Worm (Caenorhabditis elegans): ENCODE results near the gene F33G12.6.

F33G12.6 gene

DNA sequence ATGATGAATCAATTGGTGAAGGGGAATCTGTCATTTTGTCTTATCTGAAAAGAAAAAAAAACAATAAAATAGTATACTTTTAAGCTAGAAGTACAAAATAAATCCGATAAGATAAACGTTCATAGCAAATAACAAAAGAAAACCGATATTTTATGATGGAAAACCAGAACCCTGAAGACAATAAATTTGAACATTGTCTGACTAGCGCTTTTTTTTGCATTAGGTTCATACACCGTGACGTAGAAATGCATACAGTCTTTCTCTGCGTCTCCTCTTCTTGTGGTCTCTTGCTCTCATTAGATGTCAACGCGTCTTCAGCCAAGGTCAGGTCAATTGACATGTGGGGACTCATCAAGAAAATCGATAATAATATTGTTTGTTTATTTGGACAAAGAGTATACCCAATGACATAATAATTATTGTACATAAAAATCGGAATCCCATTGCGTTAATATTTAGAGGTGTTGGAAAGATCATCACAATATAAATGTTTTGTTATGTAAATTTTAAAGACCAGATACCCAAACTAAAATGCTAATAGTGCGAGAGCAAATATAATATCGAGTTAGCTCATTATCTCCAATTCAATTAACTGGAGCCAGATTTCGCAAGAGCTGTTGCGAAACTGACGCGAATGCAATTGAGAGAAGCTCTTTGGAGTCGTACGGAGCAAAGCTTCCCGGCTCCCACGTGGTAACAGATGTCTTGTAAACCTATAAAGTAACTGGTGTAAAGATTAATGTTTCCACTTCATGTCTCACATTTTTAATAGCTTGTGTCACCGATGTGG is 31.6 kb downstream of the F33G12.6 start, which contains the start of gene dsh-2:
dsh-2 (minus strand) TSS at position 51 of the 790 bp plus-strand sequence.
- no peak for TF ChIP-seq ceh-88 (GFP tag; IDR thresholded peaks at IDR 0.05)
- TF ChIP-seq nhr-237 (tag; optimal IDR thresholded peaks at IDR 0.05): no peak
- no peak for TF ChIP-seq nhr-12 (tag; optimal IDR thresholded peaks at IDR 0.05)
- TF ChIP-seq aha-1 (tag; optimal IDR thresholded peaks at IDR 0.05): no peak
- TF ChIP-seq grh-1 (GFP tag; IDR thresholded peaks at IDR 0.05): peak; percentile 35; the same call in 1 of the 2 replicates
- TF ChIP-seq blmp-1 (tag; optimal IDR thresholded peaks at IDR 0.05): peak; percentile 69
- peak; percentile 91 for TF ChIP-seq mep-1 (tag; optimal IDR thresholded peaks at IDR 0.05)
- no peak for TF ChIP-seq snpc-4 (tag; optimal IDR thresholded peaks at IDR 0.05)
- no peak for TF ChIP-seq ama-1 (optimal IDR thresholded peaks at IDR 0.05)
- TF ChIP-seq skn-1 (tag; optimal IDR thresholded peaks at IDR 0.05): peak; percentile 9
- peak; percentile 42 for TF ChIP-seq xbp-1 (tag; optimal IDR thresholded peaks at IDR 0.05)
- no peak for TF ChIP-seq egl-27 (tag; optimal IDR thresholded peaks at IDR 0.05)
- peak; percentile 32 for TF ChIP-seq lin-13 (GFP tag; optimal IDR thresholded peaks at IDR 0.05)
- TF ChIP-seq ztf-4 (tag; optimal IDR thresholded peaks at IDR 0.05): peak; percentile 21
- peak; percentile 46 for TF ChIP-seq unc-130 (tag; optimal IDR thresholded peaks at IDR 0.05)
- TF ChIP-seq unc-30 (tag; optimal IDR thresholded peaks at IDR 0.05): no peak
- TF ChIP-seq C34B4.2 (tag; optimal IDR thresholded peaks at IDR 0.05): no peak
- no peak for TF ChIP-seq unc-98 (GFP tag; IDR thresholded peaks at IDR 0.05)
- no peak for TF ChIP-seq sptf-1 (tag; optimal IDR thresholded peaks at IDR 0.05)
- TF ChIP-seq nhr-77 (tag; optimal IDR thresholded peaks at IDR 0.05): peak; percentile 32
- TF ChIP-seq ztf-11 (tag; optimal IDR thresholded peaks at IDR 0.05): peak in 1 of 2 experiments; percentile 10
- no peak for TF ChIP-seq nhr-84 (tag; optimal IDR thresholded peaks at IDR 0.05)
- TF ChIP-seq mab-9 (GFP tag; IDR thresholded peaks at IDR 0.05): no peak
- no peak for TF ChIP-seq fos-1 (tag; optimal IDR thresholded peaks at IDR 0.05)
- peak; percentile 91 for TF ChIP-seq nhr-85 (tag)
- TF ChIP-seq nhr-19 (GFP tag; conservative IDR thresholded peaks at IDR 0.05): peak; percentile 30
- TF ChIP-seq lin-39 (tag; optimal IDR thresholded peaks at IDR 0.05): no peak
- peak; percentile 68 to 92 for TF ChIP-seq lin-35 (GFP tag; optimal IDR thresholded peaks at IDR 0.05)
- no peak for TF ChIP-seq C04F5.9 (tag; optimal IDR thresholded peaks at IDR 0.05)
- peak in 1 of 3 experiments; percentile 15 for TF ChIP-seq ceh-82 (tag; optimal IDR thresholded peaks at IDR 0.05)
- no peak for TF ChIP-seq vab-15 (tag; optimal IDR thresholded peaks at IDR 0.05)
- no peak for TF ChIP-seq irx-1 (tag; optimal IDR thresholded peaks at IDR 0.05)
- peak; percentile 32 for TF ChIP-seq aly-2 (tag; optimal IDR thresholded peaks at IDR 0.05)
- peak; percentile 74 for TF ChIP-seq snu-23 (GFP tag; optimal IDR thresholded peaks at IDR 0.05)
- TF ChIP-seq hpl-2 (GFP tag; optimal IDR thresholded peaks at IDR 0.05): no peak
- peak; percentile 72 to 82 for TF ChIP-seq efl-1 (optimal IDR thresholded peaks at IDR 0.05)
- TF ChIP-seq efl-1 (GFP tag; optimal IDR thresholded peaks at IDR 0.05 in 1 of 2): peak; percentile 82 to 98
- TF ChIP-seq ceh-90 (tag; optimal IDR thresholded peaks at IDR 0.05): peak; percentile 10
- peak; percentile 17 for TF ChIP-seq lir-3 (tag; optimal IDR thresholded peaks at IDR 0.05; ENCODE audit: poor library complexity)
- TF ChIP-seq sox-4 (tag; optimal IDR thresholded peaks at IDR 0.05): no peak
- no peak for TF ChIP-seq nhr-11 (tag; optimal IDR thresholded peaks at IDR 0.05)
- TF ChIP-seq elt-3 (tag; optimal IDR thresholded peaks at IDR 0.05): peak in 3 of 6 experiments; percentile 36 to 51 (median 41)
- no peak for TF ChIP-seq alr-1 (tag; optimal IDR thresholded peaks at IDR 0.05; ENCODE audit: borderline replicate concordance)
- no peak for TF ChIP-seq pax-3 (tag; optimal IDR thresholded peaks at IDR 0.05)
- TF ChIP-seq efl-3 (GFP tag; optimal IDR thresholded peaks at IDR 0.05): no peak
- TF ChIP-seq unc-86 (tag; optimal IDR thresholded peaks at IDR 0.05): no peak
- TF ChIP-seq nhr-90 (tag; optimal IDR thresholded peaks at IDR 0.05; ENCODE audit: poor library complexity): peak; percentile 63
- no peak for TF ChIP-seq ces-1 (GFP tag; optimal IDR thresholded peaks at IDR 0.05)
- TF ChIP-seq ets-5 (GFP tag; IDR thresholded peaks at IDR 0.05): no peak
- peak; percentile 69 to 83 (median 81) for TF ChIP-seq dpl-1 (GFP tag; optimal IDR thresholded peaks at IDR 0.05)
- peak in 1 of 2 experiments; percentile 62 for TF ChIP-seq mdl-1 (tag; optimal IDR thresholded peaks at IDR 0.05)
- peak; percentile 43 for TF ChIP-seq tbx-2 (tag; optimal IDR thresholded peaks at IDR 0.05)
- TF ChIP-seq pqm-1 (tag; optimal IDR thresholded peaks at IDR 0.05): no peak

All from whole organism, L1 larva.